Worm (Caenorhabditis elegans): ENCODE measurements around the gene ZC449.4.

ZC449.4 gene

DNA sequence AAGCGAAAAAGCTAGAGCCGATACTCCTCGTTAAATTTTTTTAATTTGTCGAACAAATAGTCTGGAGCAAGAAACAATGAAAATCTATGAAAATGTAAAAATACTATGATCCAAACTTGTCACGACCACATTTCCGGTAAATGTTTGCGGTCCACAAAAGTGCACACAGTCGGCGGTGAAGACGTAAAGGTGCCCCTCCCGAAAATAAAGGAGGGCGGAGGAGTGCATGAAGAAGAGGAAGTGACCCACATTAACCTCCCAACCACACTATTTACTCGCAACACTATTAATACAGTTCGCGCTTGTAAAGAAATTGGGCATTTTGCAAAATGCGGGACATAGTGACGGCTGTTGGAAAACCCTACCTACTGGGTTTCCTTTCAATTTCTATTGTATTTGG lies 6.3 kb upstream of the ZC449.4 start:
- TF ChIP-seq Y56A3A.18 (GFP tag; IDR thresholded peaks at IDR 0.05) (no peak), athp-1 (tag; optimal IDR thresholded peaks at IDR 0.05) (no peak), ama-1 (optimal IDR thresholded peaks at IDR 0.05) (no peak), ama-1 (GFP tag; optimal IDR thresholded peaks at IDR 0.05) (no peak), ceh-100 (GFP tag; IDR thresholded peaks at IDR 0.05) (no peak), ets-4 (GFP tag; optimal IDR thresholded peaks at IDR 0.05) (no peak), hlh-12 (tag; optimal IDR thresholded peaks at IDR 0.05) (no peak), K11D2.4 (GFP tag; IDR thresholded peaks at IDR 0.05) (no peak), madf-3 (GFP tag; IDR thresholded peaks at IDR 0.05) (no peak), B0261.1 (tag; optimal IDR thresholded peaks at IDR 0.05) (no peak), pha-4 (tag; optimal IDR thresholded peaks at IDR 0.05) (no peak), xnd-1 (tag; optimal IDR thresholded peaks at IDR 0.05) (no peak), nfya-2 (GFP tag; IDR thresholded peaks at IDR 0.05) (no peak)

DNA sequence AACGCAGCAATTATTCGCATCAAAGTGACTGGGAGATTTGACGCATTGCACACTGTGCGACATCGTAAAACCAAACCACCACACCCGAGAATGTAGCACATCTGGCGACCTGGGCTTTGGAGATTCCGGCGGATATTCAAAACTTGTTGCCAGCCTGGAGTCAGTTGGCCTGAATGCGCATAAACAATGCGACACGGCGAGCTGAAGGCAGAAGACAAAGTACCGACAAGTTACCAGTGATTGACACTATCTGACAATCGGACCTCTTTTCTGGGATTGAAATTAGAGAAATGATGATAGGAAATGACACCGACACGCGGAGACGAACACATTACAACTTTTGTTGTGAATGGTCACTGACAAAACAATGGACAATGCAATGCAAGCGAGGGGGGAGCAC lies 5.0 kb upstream of the ZC449.4 start:
- TF ChIP-seq hmg-1.2 (GFP tag; IDR thresholded peaks at IDR 0.05), result no peak
- TF ChIP-seq F10E7.11 (tag; optimal IDR thresholded peaks at IDR 0.05), result no peak
- TF ChIP-seq hmg-20 (GFP tag; IDR thresholded peaks at IDR 0.05), result no peak
- TF ChIP-seq snpc-1.1 (tag; optimal IDR thresholded peaks at IDR 0.05; ENCODE audit: insufficient read depth), result no peak
- TF ChIP-seq pbrm-1 (GFP tag; IDR thresholded peaks at IDR 0.05), result no peak
- TF ChIP-seq akir-1 (GFP tag; optimal IDR thresholded peaks at IDR 0.05), result no peak
- TF ChIP-seq nfya-2 (GFP tag; IDR thresholded peaks at IDR 0.05), result no peak
- TF ChIP-seq mes-4 (tag; optimal IDR thresholded peaks at IDR 0.05), result no peak
- no peak for TF ChIP-seq sea-2 (GFP tag; IDR thresholded peaks at IDR 0.05)
- no peak for TF ChIP-seq nfyb-1 (GFP tag; IDR thresholded peaks at IDR 0.05)
- no peak for TF ChIP-seq madf-10 (tag; optimal IDR thresholded peaks at IDR 0.05)
- no peak for TF ChIP-seq cebp-1 (GFP tag; IDR thresholded peaks at IDR 0.05)
- no peak for TF ChIP-seq cebp-1 (tag; optimal IDR thresholded peaks at IDR 0.05)
- no peak for TF ChIP-seq dpl-1 (GFP tag; optimal IDR thresholded peaks at IDR 0.05)
- TF ChIP-seq attf-3 (GFP tag; conservative IDR thresholded peaks at IDR 0.05), result no peak
- no peak for TF ChIP-seq hlh-26 (GFP tag; conservative IDR thresholded peaks at IDR 0.05)
- TF ChIP-seq ets-4 (GFP tag; optimal IDR thresholded peaks at IDR 0.05), result no peak
- no peak for TF ChIP-seq mxl-1 (tag; optimal IDR thresholded peaks at IDR 0.05)
- TF ChIP-seq ekl-4 (GFP tag; IDR thresholded peaks at IDR 0.05), result no peak

DNA sequence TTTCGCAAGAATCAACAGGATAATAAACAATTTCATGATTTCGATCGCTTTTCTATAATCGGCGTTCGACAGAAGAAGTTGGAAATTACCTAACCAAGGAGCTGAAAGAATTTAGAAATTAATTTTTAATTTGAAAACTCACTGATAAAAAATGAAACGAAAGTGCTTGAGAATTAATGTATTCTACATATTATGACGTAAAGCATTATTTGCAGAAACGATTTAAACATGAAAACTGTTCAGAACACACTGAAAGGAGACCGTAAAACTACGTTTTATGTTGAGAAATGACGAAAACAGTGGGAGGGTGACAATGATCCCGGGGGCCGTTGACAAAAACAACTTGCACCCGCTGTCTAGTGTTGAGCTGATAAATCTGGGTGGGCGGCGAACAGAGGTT lies 3.9 kb upstream of the ZC449.4 start, which contains the start of gene ZC449.5:
TSS of gene ZC449.5 (minus strand) at position 101 of the 400 bp plus-strand sequence.
- TF ChIP-seq die-1 (tag; optimal IDR thresholded peaks at IDR 0.05), result no peak
- no peak for TF ChIP-seq lin-40 (tag; optimal IDR thresholded peaks at IDR 0.05)
- TF ChIP-seq ztf-28 (GFP tag; IDR thresholded peaks at IDR 0.05), result no peak
- TF ChIP-seq F55B11.4 (tag; optimal IDR thresholded peaks at IDR 0.05; ENCODE audit: borderline replicate concordance, insufficient read depth), result no peak
- TF ChIP-seq attf-3 (GFP tag; conservative IDR thresholded peaks at IDR 0.05), result no peak
- TF ChIP-seq madf-6 (GFP tag; IDR thresholded peaks at IDR 0.05), result no peak
- no peak for TF ChIP-seq atf-7 (tag; optimal IDR thresholded peaks at IDR 0.05)

DNA sequence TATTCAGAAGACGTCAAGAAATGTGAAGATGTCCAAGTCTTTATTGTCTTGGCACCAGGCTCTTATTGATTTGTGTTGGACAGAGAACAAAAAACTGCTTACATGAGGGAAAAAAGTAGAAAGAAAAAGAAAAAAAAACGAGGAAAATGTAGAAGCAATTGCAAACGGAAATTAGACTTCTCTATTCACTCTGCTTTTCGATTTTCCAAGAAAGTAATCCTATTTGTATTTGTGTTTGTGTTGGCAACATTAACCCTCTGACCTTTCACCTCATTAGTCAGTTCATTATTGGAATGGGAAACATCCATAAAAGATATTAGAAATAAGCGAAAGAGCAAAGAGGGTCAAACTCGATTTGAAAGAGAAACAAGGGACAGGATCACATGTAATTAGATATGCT lies 2.0 kb downstream of the ZC449.4 start:
- TF ChIP-seq repo-1 (tag; optimal IDR thresholded peaks at IDR 0.05) (no peak), athp-1 (tag; optimal IDR thresholded peaks at IDR 0.05) (no peak), F37B4.10 (GFP tag; IDR thresholded peaks at IDR 0.05) (no peak), egrh-3 (GFP tag; IDR thresholded peaks at IDR 0.05) (no peak), lin-35 (GFP tag; optimal IDR thresholded peaks at IDR 0.05) (no peak), unc-130 (GFP tag; optimal IDR thresholded peaks at IDR 0.05) (no peak), B0019.2 (GFP tag; conservative IDR thresholded peaks at IDR 0.05) (no peak), ekl-4 (GFP tag; IDR thresholded peaks at IDR 0.05) (no peak)
